Worm (Caenorhabditis elegans) whole organism, L1 larva: ENCODE data around the gene K07C5.2.

Experiments
- C16A3.4 ChIP-seq: fragments of 150-350 bp; optimal IDR thresholded peaks from 2 replicates; lab custom pipeline; 2014; ENCODE audit warnings: missing biosample characterization, missing genetic modification characterization
- C34B4.2 ChIP-seq: sonication (generic microtip); optimal IDR thresholded peaks from 2 replicates; lab custom pipeline; 2017; ENCODE audit warnings: mild to moderate bottlenecking, missing genetic modification characterization, missing compliant biosample characterization
- F16B12.6 ChIP-seq: fragments of 150-350 bp; optimal IDR thresholded peaks from 2 replicates; lab custom pipeline; 2014; ENCODE audit warnings: missing biosample characterization, missing genetic modification characterization
- Y116A8C.19 ChIP-seq: sonication (generic microtip); optimal IDR thresholded peaks from 2 replicates; lab custom pipeline; 2016; ENCODE audit warnings: missing compliant biosample characterization, missing genetic modification characterization, borderline replicate concordance
- aha-1 ChIP-seq: fragments of 150-350 bp; optimal IDR thresholded peaks from 2 replicates; lab custom pipeline; 2014; ENCODE audit warnings: missing biosample characterization, missing genetic modification characterization
- alr-1 ChIP-seq: fragments of 200-800 bp; sonication (Bioruptor generic); optimal IDR thresholded peaks from 2 replicates; lab custom pipeline; 2018; ENCODE audit warnings: borderline replicate concordance, mild to moderate bottlenecking, missing genetic modification characterization, missing compliant biosample characterization
- blmp-1 ChIP-seq: fragments of 150-350 bp; optimal IDR thresholded peaks from 2 replicates; lab custom pipeline; 2014; ENCODE audit warnings: missing biosample characterization, missing genetic modification characterization
- ceh-8 ChIP-seq: fragments of 200-800 bp; sonication (Bioruptor generic); optimal IDR thresholded peaks from 2 replicates; lab custom pipeline; 2018; ENCODE audit warnings: mild to moderate bottlenecking, missing genetic modification characterization, moderate library complexity, missing compliant biosample characterization
- ceh-82 ChIP-seq, 3 experiments: fragments of 150-350 bp in 1 of 3; sonication (generic microtip) in 2 of 3; optimal IDR thresholded peaks; 2 replicates each; lab custom pipeline; 2014 to 2017; ENCODE audit warnings: missing biosample characterization in 3 of 3, missing genetic modification characterization in 3 of 3
- ceh-88 ChIP-seq: fragments of 200-800 bp; sonication (Bioruptor generic); IDR thresholded peaks from 2 replicates; pipeline ENCODE4 v1.3.6; 2022; ENCODE audit warnings: missing genetic modification characterization, missing compliant biosample characterization
- ces-1 ChIP-seq: fragments of 150-350 bp; optimal IDR thresholded peaks from 2 replicates; lab custom pipeline; 2014; ENCODE audit warnings: missing biosample characterization, missing genetic modification reagents, missing genetic modification characterization
- dpl-1 ChIP-seq, 3 experiments: fragments of 150-350 bp in 2 of 3; sonication (generic microtip) in 1 of 3; optimal IDR thresholded peaks; 2 replicates each; lab custom pipeline; 2014 to 2017; ENCODE audit warnings: missing biosample characterization in 3 of 3, missing genetic modification characterization in 3 of 3, missing genetic modification reagents in 3 of 3
- dsc-1 ChIP-seq: sonication (generic microtip); optimal IDR thresholded peaks from 2 replicates; lab custom pipeline; 2016; ENCODE audit warnings: mild to moderate bottlenecking, missing genetic modification characterization, missing compliant biosample characterization
- efl-3 ChIP-seq: fragments of 200-800 bp; sonication (Bioruptor generic); optimal IDR thresholded peaks from 2 replicates; lab custom pipeline; 2018; ENCODE audit warnings: mild to moderate bottlenecking, missing genetic modification characterization, missing compliant biosample characterization
- elt-2 ChIP-seq: sonication (generic microtip); optimal IDR thresholded peaks from 2 replicates; lab custom pipeline; 2016; ENCODE audit warnings: missing genetic modification characterization, mild to moderate bottlenecking, inconsistent platforms, missing compliant biosample characterization, missing genetic modification reagents
- fkh-4 ChIP-seq: sonication (generic microtip); optimal IDR thresholded peaks from 2 replicates; lab custom pipeline; 2016; ENCODE audit warnings: missing compliant biosample characterization, missing genetic modification characterization, borderline replicate concordance
- fkh-8 ChIP-seq: sonication (generic microtip); optimal IDR thresholded peaks from 2 replicates; lab custom pipeline; 2016; ENCODE audit warnings: mild to moderate bottlenecking, missing genetic modification characterization, missing compliant biosample characterization
- fos-1 ChIP-seq: fragments of 150-350 bp; optimal IDR thresholded peaks from 2 replicates; lab custom pipeline; 2014; ENCODE audit warnings: missing biosample characterization, missing genetic modification characterization
- grh-1 ChIP-seq: fragments of 200-800 bp; sonication (Bioruptor generic); IDR thresholded peaks from 2 replicates; pipeline ENCODE4 v1.3.6; 2022; ENCODE audit warnings: missing genetic modification reagents, missing genetic modification characterization, missing compliant biosample characterization
- hlh-4 ChIP-seq: sonication (generic microtip); optimal IDR thresholded peaks from 2 replicates; lab custom pipeline; 2016; ENCODE audit warnings: mild to moderate bottlenecking, missing genetic modification characterization, missing compliant biosample characterization
- hpl-2 ChIP-seq: fragments of 150-350 bp; optimal IDR thresholded peaks from 2 replicates; lab custom pipeline; 2014; ENCODE audit warnings: missing biosample characterization, missing genetic modification reagents, missing genetic modification characterization
- irx-1 ChIP-seq: sonication (generic microtip); optimal IDR thresholded peaks from 2 replicates; lab custom pipeline; 2016; ENCODE audit warnings: missing genetic modification characterization, missing compliant biosample characterization
- jun-1 ChIP-seq: fragments of 150-350 bp; optimal IDR thresholded peaks from 2 replicates; lab custom pipeline; 2014; ENCODE audit warnings: missing biosample characterization, missing genetic modification reagents, missing genetic modification characterization
- lin-13 ChIP-seq: fragments of 150-350 bp; optimal IDR thresholded peaks from 2 replicates; lab custom pipeline; 2014; ENCODE audit warnings: missing biosample characterization, missing genetic modification reagents, missing genetic modification characterization
- lin-15B ChIP-seq: fragments of 150-350 bp; sonication (generic microtip); optimal IDR thresholded peaks from 3 replicates; lab custom pipeline; 2014; ENCODE audit warnings: missing biosample characterization, missing genetic modification characterization
- lin-35 ChIP-seq, 2 experiments: fragments of 150-350 bp; optimal IDR thresholded peaks; 2 replicates each; lab custom pipeline; 2014; ENCODE audit warnings: missing biosample characterization in 2 of 2, missing genetic modification characterization in 2 of 2, missing genetic modification reagents in 2 of 2
- lin-39 ChIP-seq: fragments of 150-350 bp; optimal IDR thresholded peaks from 2 replicates; lab custom pipeline; 2014; ENCODE audit warnings: missing biosample characterization, missing genetic modification reagents, missing genetic modification characterization
- lsy-2 ChIP-seq, 2 experiments: fragments of 150-350 bp; optimal IDR thresholded peaks; 2 replicates each; lab custom pipeline; 2014; ENCODE audit warnings: missing biosample characterization in 2 of 2, missing genetic modification characterization in 2 of 2
- mab-9 ChIP-seq: fragments of 200-800 bp; sonication (Bioruptor generic); IDR thresholded peaks from 2 replicates; pipeline ENCODE4 v1.3.6; 2022; ENCODE audit warnings: missing genetic modification reagents, missing genetic modification characterization, missing compliant biosample characterization
- mdl-1 ChIP-seq, 2 experiments: fragments of 150-350 bp; optimal IDR thresholded peaks; 2 replicates each; lab custom pipeline; 2014 to 2017; ENCODE audit warnings: missing biosample characterization in 2 of 2, missing genetic modification characterization in 2 of 2, inconsistent platforms in 1 of 2
- mef-2 ChIP-seq: fragments of 150-350 bp; optimal IDR thresholded peaks from 2 replicates; lab custom pipeline; 2014; ENCODE audit warnings: missing biosample characterization, missing genetic modification characterization
- nhr-11 ChIP-seq: fragments of 150-350 bp; optimal IDR thresholded peaks from 2 replicates; lab custom pipeline; 2014; ENCODE audit warnings: missing biosample characterization, missing genetic modification characterization
- nhr-12 ChIP-seq: sonication (generic microtip); optimal IDR thresholded peaks from 2 replicates; lab custom pipeline; 2017; ENCODE audit warnings: missing biosample characterization, missing genetic modification characterization
- nhr-20 ChIP-seq: sonication (generic microtip); optimal IDR thresholded peaks from 2 replicates; lab custom pipeline; 2016; ENCODE audit warnings: mild to moderate bottlenecking, missing genetic modification characterization, missing compliant biosample characterization
- nhr-237 ChIP-seq: fragments of 150-350 bp; optimal IDR thresholded peaks from 2 replicates; lab custom pipeline; 2014; ENCODE audit warnings: missing biosample characterization, missing genetic modification characterization
- nhr-28 ChIP-seq: fragments of 150-350 bp; optimal IDR thresholded peaks from 2 replicates; lab custom pipeline; 2014; ENCODE audit warnings: missing biosample characterization, missing genetic modification characterization
- nhr-76 ChIP-seq: sonication (generic microtip); optimal IDR thresholded peaks from 2 replicates; lab custom pipeline; 2017; ENCODE audit warnings: missing biosample characterization, missing genetic modification characterization
- nhr-90 ChIP-seq: sonication (generic microtip); optimal IDR thresholded peaks from 2 replicates; lab custom pipeline; 2016; ENCODE audit warnings: mild to moderate bottlenecking, missing genetic modification characterization, missing compliant biosample characterization; ENCODE audit not compliant: poor library complexity
- pag-3 ChIP-seq: sonication (generic microtip); optimal IDR thresholded peaks from 2 replicates; lab custom pipeline; 2017; ENCODE audit warnings: missing genetic modification characterization, mild to moderate bottlenecking, missing compliant biosample characterization, antibody characterized with exemption, borderline replicate concordance; ENCODE audit not compliant: insufficient read depth
- pax-3 ChIP-seq: fragments of 200-800 bp; sonication (Bioruptor generic); optimal IDR thresholded peaks from 2 replicates; lab custom pipeline; 2018; ENCODE audit warnings: mild to moderate bottlenecking, missing genetic modification characterization, moderate library complexity, missing compliant biosample characterization
- rnt-1 ChIP-seq: sonication (generic microtip); optimal IDR thresholded peaks from 2 replicates; lab custom pipeline; 2016; ENCODE audit warnings: mild to moderate bottlenecking, missing genetic modification characterization, moderate library complexity, missing compliant biosample characterization
- skn-1 ChIP-seq: fragments of 150-350 bp; optimal IDR thresholded peaks from 2 replicates; lab custom pipeline; 2014; ENCODE audit warnings: missing biosample characterization, missing genetic modification characterization
- sox-4 ChIP-seq: sonication (generic microtip); optimal IDR thresholded peaks from 2 replicates; lab custom pipeline; 2016; ENCODE audit warnings: missing genetic modification characterization, missing compliant biosample characterization
- swsn-7 ChIP-seq: sonication (generic microtip); optimal IDR thresholded peaks from 2 replicates; lab custom pipeline; 2016; ENCODE audit warnings: missing genetic modification characterization, missing compliant biosample characterization
- tbx-2 ChIP-seq: sonication (generic microtip); optimal IDR thresholded peaks from 2 replicates; lab custom pipeline; 2016; ENCODE audit warnings: missing genetic modification characterization, missing compliant biosample characterization
- tlp-1 ChIP-seq: fragments of 150-350 bp; optimal IDR thresholded peaks from 2 replicates; lab custom pipeline; 2014; ENCODE audit warnings: missing biosample characterization, missing genetic modification characterization
- unc-30 ChIP-seq: sonication (generic microtip); optimal IDR thresholded peaks from 2 replicates; lab custom pipeline; 2017; ENCODE audit warnings: missing biosample characterization, missing genetic modification characterization
- unc-62 ChIP-seq: fragments of 150-350 bp; optimal IDR thresholded peaks from 2 replicates; lab custom pipeline; 2014; ENCODE audit warnings: missing biosample characterization, missing genetic modification reagents, missing genetic modification characterization
- vab-15 ChIP-seq: sonication (generic microtip); optimal IDR thresholded peaks from 2 replicates; lab custom pipeline; 2017; ENCODE audit warnings: missing genotype, mild to moderate bottlenecking, missing genetic modification characterization, missing compliant biosample characterization
- xbp-1 ChIP-seq: sonication (generic microtip); optimal IDR thresholded peaks from 2 replicates; lab custom pipeline; 2016; ENCODE audit warnings: missing genetic modification characterization, missing compliant biosample characterization
- zip-4 ChIP-seq: fragments of 200-800 bp; sonication (Bioruptor generic); optimal IDR thresholded peaks from 2 replicates; lab custom pipeline; 2018; ENCODE audit warnings: mild to moderate bottlenecking, missing genetic modification characterization, moderate library complexity, missing compliant biosample characterization
- ztf-4 ChIP-seq: fragments of 150-350 bp; optimal IDR thresholded peaks from 2 replicates; lab custom pipeline; 2014; ENCODE audit warnings: missing biosample characterization, missing genetic modification characterization

Gene K07C5.2

ce11 chrV:10355773-10356335, 16.6 kb downstream of the K07C5.2 start, which contains the start of gene sluh-7:
TSS of gene sluh-7 (minus strand) at chrV:10355823.
- TF ChIP-seq ztf-4 (no peak), sox-4 (tag; lab: Kevin White, UChicago) (peak; percentile 90), unc-30 (tag; lab: Kevin White, UChicago) (peak; percentile 22), ceh-82 (tag; optimal IDR thresholded peaks at IDR 0.05; lab: Kevin White, UChicago) (peak; percentile 69 to 78 (median 74)), mdl-1 (tag; optimal IDR thresholded peaks at IDR 0.05; lab: Kevin White, UChicago) (peak in 1 of 2 experiments; percentile 35), swsn-7 (peak; percentile 84), dpl-1 (GFP tag; optimal IDR thresholded peaks at IDR 0.05; lab: Kevin White, UChicago) (peak; percentile 91 to 96 (median 94)), fos-1 (tag; lab: Kevin White, UChicago) (peak; percentile 44), mef-2 (tag; lab: Kevin White, UChicago) (peak; percentile 12), irx-1 (tag; lab: Kevin White, UChicago) (peak; percentile 95), ceh-8 (GFP tag; lab: Kevin White, UChicago) (no peak), alr-1 (tag; lab: Kevin White, UChicago) (no peak), lsy-2 (tag; optimal IDR thresholded peaks at IDR 0.05; lab: Kevin White, UChicago) (peak; percentile 82 to 84), lin-35 (GFP tag; optimal IDR thresholded peaks at IDR 0.05; lab: Kevin White, UChicago) (peak; percentile 94 to 97), unc-62 (GFP tag; lab: Kevin White, UChicago) (no peak), lin-39 (tag; lab: Kevin White, UChicago) (peak; percentile 65), nhr-11 (tag; lab: Kevin White, UChicago) (peak; percentile 28), F16B12.6 (peak; percentile 6), elt-2 (tag; lab: Kevin White, UChicago) (peak; percentile 65), nhr-90 (peak; percentile 97), nhr-12 (tag; lab: Kevin White, UChicago) (no peak), pag-3 (tag; lab: Kevin White, UChicago) (no peak), nhr-20 (tag; lab: Kevin White, UChicago) (peak; percentile 88), rnt-1 (tag; lab: Kevin White, UChicago) (peak; percentile 99), mab-9 (peak; percentile 76), efl-3 (GFP tag; lab: Kevin White, UChicago) (peak; percentile 11), ceh-88 (peak; percentile 69), fkh-8 (tag; lab: Kevin White, UChicago) (peak; percentile 78), lin-13 (peak; percentile 72), hlh-4 (tag; lab: Kevin White, UChicago) (peak; percentile 3), nhr-28 (tag; lab: Kevin White, UChicago) (no peak), lin-15B (tag; lab: Kevin White, UChicago) (peak; percentile 79), hpl-2 (no peak), vab-15 (tag; lab: Kevin White, UChicago) (peak; percentile 60), grh-1 (GFP tag; lab: Robert Waterston, UW) (peak; percentile 67), skn-1 (tag; lab: Kevin White, UChicago) (peak; percentile 73), xbp-1 (peak; percentile 89), ces-1 (no peak), zip-4 (GFP tag; lab: Kevin White, UChicago) (peak; percentile 20), nhr-237 (tag; lab: Kevin White, UChicago) (peak; percentile 41), dsc-1 (tag; lab: Kevin White, UChicago) (peak; percentile 91), pax-3 (tag; lab: Kevin White, UChicago) (peak; percentile 84), tlp-1 (tag; lab: Kevin White, UChicago) (no peak), C34B4.2 (no peak), tbx-2 (tag; lab: Kevin White, UChicago) (peak; percentile 91), aha-1 (tag; lab: Kevin White, UChicago) (no peak), fkh-4 (peak; percentile 95), nhr-76 (tag; lab: Kevin White, UChicago) (no peak), jun-1 (tag; lab: Kevin White, UChicago) (no peak), Y116A8C.19 (tag; lab: Kevin White, UChicago) (peak; percentile 77), C16A3.4 (peak; percentile 62), blmp-1 (tag; lab: Kevin White, UChicago) (peak; percentile 77)
